Worm (Caenorhabditis elegans) whole organism, late embryonic: ENCODE results near the gene gcna-1.

Experiments used
- ama-1 ChIP-seq: fragments of 150-350 bp; optimal IDR thresholded peaks from 2 replicates; lab custom pipeline; 2014
- ceh-18 ChIP-seq: sonication (generic microtip); optimal IDR thresholded peaks from 2 replicates; lab custom pipeline; 2016; ENCODE audit warnings: missing genetic modification characterization, missing compliant biosample characterization
- ceh-22 ChIP-seq: sonication (generic microtip); optimal IDR thresholded peaks from 2 replicates; lab custom pipeline; 2017; ENCODE audit warnings: missing biosample characterization, missing genetic modification characterization
- dmd-4 ChIP-seq: sonication (generic microtip); optimal IDR thresholded peaks from 2 replicates; lab custom pipeline; 2016; ENCODE audit warnings: borderline replicate concordance, missing genetic modification characterization, missing compliant biosample characterization
- elt-2 ChIP-seq: sonication (generic microtip); optimal IDR thresholded peaks from 2 replicates; lab custom pipeline; 2016; ENCODE audit warnings: missing genetic modification reagents, missing genetic modification characterization, missing compliant biosample characterization
- nfya-1 ChIP-seq: sonication (generic microtip); optimal IDR thresholded peaks from 2 replicates; lab custom pipeline; 2017; ENCODE audit warnings: missing genetic modification characterization, mild to moderate bottlenecking, missing compliant biosample characterization, antibody characterized with exemption, moderate library complexity
- pha-4 ChIP-seq: fragments of 150-350 bp; optimal IDR thresholded peaks from 2 replicates; lab custom pipeline; 2018; ENCODE audit warnings: missing biosample characterization, missing genetic modification reagents, missing genetic modification characterization

- no peak for TF ChIP-seq nfya-1 (tag; lab: Kevin White, UChicago)
- no peak for TF ChIP-seq elt-2 (tag; lab: Kevin White, UChicago)
- no peak for TF ChIP-seq dmd-4
- no peak for TF ChIP-seq pha-4 (tag; lab: Kevin White, UChicago)
- TF ChIP-seq ceh-18 (tag; lab: Kevin White, UChicago), result no peak
- TF ChIP-seq ama-1 (lab: Kevin White, UChicago), result no peak
- TF ChIP-seq ceh-22 (tag; lab: Kevin White, UChicago), result no peak
These were observed 30.5 kb upstream of the gcna-1 start, which contains the start of gene ift-139 for ce11 chrIII:6039370-6039769.
